Worm (Caenorhabditis elegans) whole organism, L3 larva: Measurements from ENCODE around the gene col-69.
"Not testable (repeated sequence)": the region's sequence is repeated elsewhere in the genome, so short reads cannot be mapped to it uniquely, and the experiment has no call there.

Experiments used
- aly-2 ChIP-seq: fragments of 150-350 bp; optimal IDR thresholded peaks from 2 replicates; lab custom pipeline; 2014; ENCODE audit warnings: missing biosample characterization, missing genetic modification characterization
- ceh-28 ChIP-seq: fragments of 150-350 bp; optimal IDR thresholded peaks from 2 replicates; lab custom pipeline; 2014; ENCODE audit warnings: missing biosample characterization, missing genetic modification reagents, missing genetic modification characterization
- ceh-9 ChIP-seq: sonication (generic microtip); optimal IDR thresholded peaks from 2 replicates; lab custom pipeline; 2018; ENCODE audit warnings: missing biosample characterization, missing genetic modification characterization
- egl-27 ChIP-seq: sonication (generic microtip); optimal IDR thresholded peaks from 4 replicates; lab custom pipeline; 2017; ENCODE audit warnings: missing biosample characterization, missing genetic modification reagents, missing genetic modification characterization
- elt-1 ChIP-seq: fragments of 150-350 bp; optimal IDR thresholded peaks from 2 replicates; lab custom pipeline; 2014; ENCODE audit warnings: missing biosample characterization, missing genetic modification characterization
- fkh-10 ChIP-seq: sonication (generic microtip); optimal IDR thresholded peaks from 2 replicates; lab custom pipeline; 2017; ENCODE audit warnings: missing biosample characterization, missing genetic modification reagents, missing genetic modification characterization
- nhr-12 ChIP-seq: fragments of 150-350 bp; optimal IDR thresholded peaks from 2 replicates; lab custom pipeline; 2014; ENCODE audit warnings: missing biosample characterization, missing genetic modification characterization
- nhr-28 ChIP-seq: fragments of 150-350 bp; optimal IDR thresholded peaks from 2 replicates; lab custom pipeline; 2014; ENCODE audit warnings: missing biosample characterization, missing genetic modification characterization
- nhr-76 ChIP-seq: fragments of 150-350 bp; sonication (generic microtip); optimal IDR thresholded peaks from 5 replicates; lab custom pipeline; 2014; ENCODE audit warnings: missing biosample characterization, missing genetic modification characterization
- skn-1 ChIP-seq: fragments of 150-350 bp; optimal IDR thresholded peaks from 2 replicates; lab custom pipeline; 2014; ENCODE audit warnings: missing biosample characterization, missing genetic modification characterization
- snpc-4 ChIP-seq: fragments of 150-350 bp; optimal IDR thresholded peaks from 2 replicates; lab custom pipeline; 2014; ENCODE audit warnings: missing biosample characterization, missing genetic modification characterization
- tbx-2 ChIP-seq: sonication (generic microtip); optimal IDR thresholded peaks from 2 replicates; lab custom pipeline; 2016; ENCODE audit warnings: mild to moderate bottlenecking, missing genetic modification characterization, missing compliant biosample characterization
- unc-39 ChIP-seq: sonication (generic microtip); optimal IDR thresholded peaks from 4 replicates; lab custom pipeline; 2017; ENCODE audit warnings: missing biosample characterization, missing genetic modification characterization
- ztf-11 ChIP-seq: fragments of 150-350 bp; optimal IDR thresholded peaks from 2 replicates; lab custom pipeline; 2014; ENCODE audit warnings: missing biosample characterization, missing genetic modification characterization

- not testable (repeated sequence) for TF ChIP-seq ceh-28; nhr-28 (tag; lab: Kevin White, UChicago); ztf-11; nhr-76 (tag; lab: Kevin White, UChicago); ceh-9 (tag; lab: Kevin White, UChicago); nhr-12 (tag; lab: Kevin White, UChicago); unc-39 (tag; lab: Kevin White, UChicago); egl-27 (tag; lab: Kevin White, UChicago); snpc-4 (tag; lab: Kevin White, UChicago); skn-1 (tag; lab: Kevin White, UChicago); tbx-2 (tag; lab: Kevin White, UChicago); aly-2 (tag; lab: Kevin White, UChicago); elt-1 (tag; lab: Kevin White, UChicago); fkh-10 (GFP tag; lab: Kevin White, UChicago)
These were observed 6.6 kb upstream of the col-69 start, which contains the start of gene mps-2 for ce11 chrII:312110-312509.
